Fruit fly (Drosophila melanogaster) whole organism, embryonic: ENCODE data around the gene CG14300.

Experiments
- CG10267 ChIP-seq: fragments of 200-800 bp; sonication (Bioruptor generic); optimal IDR thresholded peaks from 2 replicates; lab custom pipeline; 2018; ENCODE audit warnings: missing biosample characterization, mild to moderate bottlenecking, missing genetic modification characterization, moderate library complexity
- CG10543 ChIP-seq: fragments of 200-800 bp; sonication (Bioruptor generic); optimal IDR thresholded peaks from 3 replicates; lab custom pipeline; 2017; ENCODE audit warnings: missing biosample characterization, mild to moderate bottlenecking, missing genetic modification characterization, moderate library complexity
- CG11723 ChIP-seq: fragments of 200-800 bp; sonication (Bioruptor generic); optimal IDR thresholded peaks from 2 replicates; lab custom pipeline; 2017; ENCODE audit warnings: missing biosample characterization, mild to moderate bottlenecking, missing genetic modification characterization
- CG14710 ChIP-seq: fragments of 200-800 bp; sonication (Bioruptor generic); optimal IDR thresholded peaks from 3 replicates; lab custom pipeline; 2019; ENCODE audit warnings: missing biosample characterization, mild to moderate bottlenecking, missing genetic modification characterization, moderate library complexity
- CG14860 ChIP-seq: fragments of 200-800 bp; sonication (Bioruptor generic); IDR thresholded peaks from 3 replicates; pipeline ENCODE4 v1.3.6; 2022; ENCODE audit warnings: missing biosample characterization, missing genetic modification characterization; ENCODE audit not compliant: partially characterized antibody
- CG1647 ChIP-seq: fragments of 200-800 bp; sonication (Bioruptor generic); optimal IDR thresholded peaks from 3 replicates; lab custom pipeline; 2016; ENCODE audit warnings: missing biosample characterization, missing genetic modification characterization
- CG16813 ChIP-seq: fragments of 200-800 bp; sonication (Bioruptor generic); IDR thresholded peaks from 3 replicates; pipeline ENCODE4 v1.3.6; 2022; ENCODE audit warnings: missing biosample characterization, missing genetic modification characterization; ENCODE audit not compliant: partially characterized antibody
- CG17328 ChIP-seq: fragments of 200-800 bp; sonication (Bioruptor generic); IDR thresholded peaks from 2 replicates; pipeline ENCODE4 v1.3.6; 2022; ENCODE audit warnings: missing biosample characterization, missing genetic modification characterization
- CG17361 ChIP-seq: fragments of 200-800 bp; sonication (Bioruptor generic); IDR thresholded peaks from 3 replicates; pipeline ENCODE4 v1.3.6; 2022; ENCODE audit warnings: missing biosample characterization, missing genetic modification characterization
- CG18476 ChIP-seq: fragments of 200-800 bp; sonication (Bioruptor generic); optimal IDR thresholded peaks from 2 replicates; lab custom pipeline; 2016; ENCODE audit warnings: missing biosample characterization, mild to moderate bottlenecking, missing genetic modification characterization
- CG2678 ChIP-seq: fragments of 200-800 bp; sonication (Bioruptor generic); optimal IDR thresholded peaks from 3 replicates; lab custom pipeline; 2019; ENCODE audit warnings: missing biosample characterization, mild to moderate bottlenecking, missing genetic modification characterization, moderate library complexity
- CG30431 ChIP-seq: fragments of 200-800 bp; sonication (Bioruptor generic); optimal IDR thresholded peaks from 2 replicates; lab custom pipeline; 2017; ENCODE audit warnings: missing biosample characterization, missing genetic modification characterization
- CG31388 ChIP-seq: fragments of 200-800 bp; sonication (Bioruptor generic); optimal IDR thresholded peaks from 2 replicates; lab custom pipeline; 2016; ENCODE audit warnings: missing biosample characterization, missing genetic modification characterization
- CG3163 ChIP-seq: fragments of 200-800 bp; sonication (Bioruptor generic); optimal IDR thresholded peaks from 3 replicates; lab custom pipeline; 2016; ENCODE audit warnings: missing biosample characterization, missing genetic modification characterization
- CG6272 ChIP-seq: fragments of 200-800 bp; sonication (Bioruptor generic); IDR thresholded peaks from 2 replicates; pipeline ENCODE4 v1.3.6; 2022; ENCODE audit warnings: missing biosample characterization, missing genetic modification characterization
- CG6689 ChIP-seq: fragments of 200-800 bp; sonication (Bioruptor generic); IDR thresholded peaks from 2 replicates; pipeline ENCODE4 v1.3.6; 2022; ENCODE audit warnings: missing biosample characterization, missing genetic modification characterization
- CG9609 ChIP-seq: fragments of 200-800 bp; sonication (Bioruptor generic); optimal IDR thresholded peaks from 3 replicates; lab custom pipeline; 2016; ENCODE audit warnings: missing biosample characterization, missing genetic modification characterization
- CG9932 ChIP-seq: fragments of 200-800 bp; sonication (Bioruptor generic); IDR thresholded peaks from 2 replicates; pipeline ENCODE4 v1.3.6; 2022; ENCODE audit warnings: missing biosample characterization, missing genetic modification characterization
- CHES-1-like ChIP-seq: fragments of 200-800 bp; sonication (Bioruptor generic); optimal IDR thresholded peaks from 2 replicates; lab custom pipeline; 2016; ENCODE audit warnings: missing biosample characterization, missing genetic modification characterization
- D ChIP-seq, 2 experiments: fragments of 200-800 bp in 1 of 2; fragments of >200 bp in 1 of 2; sonication (Bioruptor generic) in 1 of 2; optimal IDR thresholded peaks; 2 replicates in 1 of 2; 3 replicates in 1 of 2; lab custom pipeline; 2017; ENCODE audit warnings: mild to moderate bottlenecking in 1 of 2, missing biosample characterization in 1 of 2, missing genetic modification characterization in 1 of 2, missing genetic modification reagents in 1 of 2
- Dbx ChIP-seq: fragments of 200-800 bp; sonication (Bioruptor generic); IDR thresholded peaks from 3 replicates; pipeline ENCODE4 v1.3.6; 2022; ENCODE audit warnings: missing biosample characterization, missing genetic modification characterization
- Dfd ChIP-seq, 2 experiments: fragments of >200 bp; optimal IDR thresholded peaks; 2 replicates each; lab custom pipeline; 2017; ENCODE audit warnings: missing biosample characterization in 2 of 2, missing genetic modification characterization in 2 of 2
- Dref ChIP-seq: fragments of 200-800 bp; sonication (Bioruptor generic); IDR thresholded peaks from 2 replicates; pipeline ENCODE4 v1.3.6; 2022; ENCODE audit warnings: missing biosample characterization, missing genetic modification characterization
- E2f2 ChIP-seq: fragments of 200-800 bp; sonication (Bioruptor generic); IDR thresholded peaks from 2 replicates; pipeline ENCODE4 v1.3.6; 2022; ENCODE audit warnings: missing biosample characterization, missing genetic modification characterization
- Hand ChIP-seq: fragments of 200-800 bp; sonication (Bioruptor generic); optimal IDR thresholded peaks from 2 replicates; lab custom pipeline; 2017; ENCODE audit warnings: mild to moderate bottlenecking, missing biosample characterization, missing genetic modification reagents, missing genetic modification characterization
- HmgD ChIP-seq: fragments of 200-800 bp; sonication (Bioruptor generic); optimal IDR thresholded peaks from 3 replicates; lab custom pipeline; 2016; ENCODE audit warnings: missing biosample characterization, missing genetic modification characterization
- Hmx ChIP-seq: fragments of 200-800 bp; sonication (Bioruptor generic); optimal IDR thresholded peaks from 2 replicates; lab custom pipeline; 2016; ENCODE audit warnings: missing biosample characterization, missing genetic modification characterization
- Jarid2 ChIP-seq: fragments of 200-800 bp; sonication (Bioruptor generic); optimal IDR thresholded peaks from 3 replicates; lab custom pipeline; 2017; ENCODE audit warnings: mild to moderate bottlenecking, missing biosample characterization, missing genetic modification reagents, missing genetic modification characterization
- Mad ChIP-seq: fragments of 200-800 bp; sonication (Bioruptor generic); optimal IDR thresholded peaks from 2 replicates; lab custom pipeline; 2016; ENCODE audit warnings: missing biosample characterization, missing genetic modification characterization
- Med ChIP-seq: fragments of 200-800 bp; sonication (Bioruptor generic); peaks from one replicate; lab custom pipeline; 2016; ENCODE audit warnings: missing biosample characterization, missing genetic modification characterization, mild to moderate bottlenecking, inconsistent platforms, moderate library complexity
- Neu2 ChIP-seq: fragments of 200-800 bp; sonication (Bioruptor generic); optimal IDR thresholded peaks from 3 replicates; lab custom pipeline; 2016; ENCODE audit warnings: missing biosample characterization, missing genetic modification characterization, borderline replicate concordance
- Rfx ChIP-seq: fragments of 200-800 bp; sonication (Bioruptor generic); IDR thresholded peaks from 2 replicates; pipeline ENCODE4 v1.3.6; 2022; ENCODE audit warnings: missing biosample characterization, missing genetic modification characterization
- Rx ChIP-seq: fragments of 200-800 bp; sonication (Bioruptor generic); IDR thresholded peaks from 2 replicates; pipeline ENCODE4 v1.3.6; 2022; ENCODE audit warnings: missing biosample characterization, missing genetic modification characterization
- Sox102F ChIP-seq: fragments of 200-800 bp; sonication (Bioruptor generic); optimal IDR thresholded peaks from 2 replicates; lab custom pipeline; 2018; ENCODE audit warnings: missing biosample characterization, mild to moderate bottlenecking, missing genetic modification characterization, moderate library complexity
- Ssrp ChIP-seq: fragments of 200-800 bp; sonication (Bioruptor generic); optimal IDR thresholded peaks from 2 replicates; lab custom pipeline; 2018; ENCODE audit warnings: missing biosample characterization, mild to moderate bottlenecking, missing genetic modification characterization, moderate library complexity
- bbx ChIP-seq: fragments of 200-800 bp; sonication (Bioruptor generic); IDR thresholded peaks from 2 replicates; pipeline ENCODE4 v1.3.6; 2022; ENCODE audit warnings: missing biosample characterization, missing genetic modification characterization; ENCODE audit not compliant: partially characterized antibody
- btn ChIP-seq: fragments of 200-800 bp; sonication (Bioruptor generic); optimal IDR thresholded peaks from 2 replicates; lab custom pipeline; 2016; ENCODE audit warnings: missing biosample characterization, missing genetic modification characterization
- cad ChIP-seq: fragments of >200 bp; optimal IDR thresholded peaks from 2 replicates; lab custom pipeline; 2017; ENCODE audit warnings: missing biosample characterization, missing genetic modification characterization
- grau ChIP-seq: fragments of 200-800 bp; optimal IDR thresholded peaks from 3 replicates; lab custom pipeline; 2019; ENCODE audit warnings: missing biosample characterization, mild to moderate bottlenecking, missing genetic modification characterization, moderate library complexity
- inv ChIP-seq: fragments of 200-800 bp; sonication (Bioruptor generic); IDR thresholded peaks from 2 replicates; pipeline ENCODE4 v1.3.6; 2022; ENCODE audit warnings: missing biosample characterization, missing genetic modification characterization; ENCODE audit not compliant: partially characterized antibody
- jing ChIP-seq: fragments of 200-800 bp; sonication (Bioruptor generic); optimal IDR thresholded peaks from 2 replicates; lab custom pipeline; 2018; ENCODE audit warnings: missing biosample characterization, mild to moderate bottlenecking, missing genetic modification characterization
- nerfin-2 ChIP-seq: fragments of 200-800 bp; sonication (Bioruptor generic); IDR thresholded peaks from 2 replicates; pipeline ENCODE4 v1.3.6; 2022; ENCODE audit warnings: missing biosample characterization, missing genetic modification characterization; ENCODE audit not compliant: partially characterized antibody
- onecut ChIP-seq: fragments of 200-800 bp; sonication (Bioruptor generic); IDR thresholded peaks from 2 replicates; pipeline ENCODE4 v1.3.6; 2022; ENCODE audit warnings: missing biosample characterization, missing genetic modification characterization
- pum ChIP-seq: fragments of 200-800 bp; sonication (Bioruptor generic); optimal IDR thresholded peaks from 2 replicates; lab custom pipeline; 2016; ENCODE audit warnings: missing biosample characterization, missing genetic modification characterization
- pzg ChIP-seq: fragments of 200-800 bp; sonication (Bioruptor generic); optimal IDR thresholded peaks from 3 replicates; lab custom pipeline; 2018; ENCODE audit warnings: missing biosample characterization, mild to moderate bottlenecking, missing genetic modification characterization, moderate library complexity
- sens-2 ChIP-seq: fragments of 200-800 bp; sonication (Bioruptor generic); IDR thresholded peaks from 2 replicates; pipeline ENCODE4 v1.3.6; 2022; ENCODE audit warnings: missing biosample characterization, missing genetic modification characterization
- sug ChIP-seq: fragments of 200-800 bp; optimal IDR thresholded peaks from 2 replicates; lab custom pipeline; 2019; ENCODE audit warnings: missing biosample characterization, mild to moderate bottlenecking, missing genetic modification characterization, moderate library complexity
- tll ChIP-seq, 2 experiments: fragments of 200-800 bp in 1 of 2; fragments of >200 bp in 1 of 2; sonication (Bioruptor generic) in 1 of 2; optimal IDR thresholded peaks; 2 replicates each; lab custom pipeline; 2017 to 2019; ENCODE audit warnings: missing biosample characterization in 2 of 2, missing genetic modification characterization in 2 of 2, mild to moderate bottlenecking in 1 of 2, moderate library complexity in 1 of 2
- z ChIP-seq: fragments of 200-800 bp; sonication (Bioruptor generic); IDR thresholded peaks from 3 replicates; pipeline ENCODE4 v1.3.6; 2022; ENCODE audit warnings: missing biosample characterization, missing genetic modification characterization

Gene CG14300

dm6 chr3R:18719767-18720341 is 26.3 kb upstream of the CG14300 start (continued):
- TF ChIP-seq sug (tag; lab: Kevin White, UChicago) = peak; percentile 87
- peak; percentile 94 for TF ChIP-seq CG10543 (GFP tag; lab: Kevin White, UChicago)
- no peak for TF ChIP-seq Dfd (GFP tag; optimal IDR thresholded peaks at IDR 0.05; lab: Kevin White, UChicago)
- TF ChIP-seq Hmx = peak; percentile 46
- peak; percentile 76 for TF ChIP-seq CG10267 (tag; lab: Kevin White, UChicago)
- no peak for TF ChIP-seq CG16813 (GFP tag; lab: Robert Waterston, UW)
- TF ChIP-seq CG14860 = no peak
- no peak for TF ChIP-seq inv (GFP tag; lab: Robert Waterston, UW)
- peak; percentile 10 for TF ChIP-seq pzg
- peak; percentile 76 for TF ChIP-seq CG1647 (GFP tag; lab: Kevin White, UChicago)
- peak; percentile 82 for TF ChIP-seq CHES-1-like (GFP tag; lab: Kevin White, UChicago)
- TF ChIP-seq CG14710 (tag; lab: Kevin White, UChicago) = peak; percentile 74
- peak; percentile 72 for TF ChIP-seq Mad (GFP tag; lab: Kevin White, UChicago)
- no peak for TF ChIP-seq z
- no peak for TF ChIP-seq CG31388 (GFP tag; lab: Kevin White, UChicago)
- no peak for TF ChIP-seq nerfin-2
- TF ChIP-seq Rfx = peak; percentile 89
- peak; percentile 71 for TF ChIP-seq CG9609 (GFP tag; lab: Kevin White, UChicago)
- TF ChIP-seq Ssrp = peak; percentile 77
- peak; percentile 84 for TF ChIP-seq Sox102F (GFP tag; lab: Kevin White, UChicago)
- TF ChIP-seq onecut (GFP tag; lab: Robert Waterston, UW) = peak; percentile 82
- peak; percentile 94 for TF ChIP-seq Hand (GFP tag; lab: Kevin White, UChicago)
- TF ChIP-seq Med = peak; percentile 97
- TF ChIP-seq CG6272 = peak; percentile 82
- TF ChIP-seq tll (GFP tag; optimal IDR thresholded peaks at IDR 0.05; lab: Kevin White, UChicago) = no peak
- peak; percentile 22 for TF ChIP-seq HmgD (GFP tag; lab: Kevin White, UChicago)
- TF ChIP-seq sens-2 (GFP tag; lab: Robert Waterston, UW) = peak; percentile 52; the same call in 1 of the 2 replicates
- TF ChIP-seq CG30431 (GFP tag; lab: Kevin White, UChicago) = peak; percentile 55
- TF ChIP-seq CG6689 (GFP tag; lab: Robert Waterston, UW) = peak; percentile 88
- no peak for TF ChIP-seq D (optimal IDR thresholded peaks at IDR 0.05; lab: Kevin White, UChicago)
- TF ChIP-seq D (GFP tag; optimal IDR thresholded peaks at IDR 0.05; lab: Kevin White, UChicago) = peak; percentile 81
- peak; percentile 72 for TF ChIP-seq Rx (GFP tag; lab: Robert Waterston, UW)
- TF ChIP-seq Jarid2 (GFP tag; lab: Kevin White, UChicago) = peak; percentile 64
- TF ChIP-seq bbx (GFP tag; lab: Robert Waterston, UW) = no peak
- peak; percentile 94 for TF ChIP-seq CG2678 (tag; lab: Kevin White, UChicago)
- TF ChIP-seq CG11723 (GFP tag; lab: Kevin White, UChicago) = peak; percentile 74
- TF ChIP-seq grau = peak; percentile 88
- TF ChIP-seq Dbx = peak; percentile 88
- TF ChIP-seq CG3163 (GFP tag; lab: Kevin White, UChicago) = peak; percentile 63
- peak; percentile 91 for TF ChIP-seq CG17361
- TF ChIP-seq E2f2 = peak; percentile 63
- no peak for TF ChIP-seq cad (GFP tag; lab: Kevin White, UChicago)
- TF ChIP-seq pum (GFP tag; lab: Kevin White, UChicago) = peak; percentile 73
- TF ChIP-seq CG9932 = peak; percentile 73
- no peak for TF ChIP-seq Neu2 (GFP tag; lab: Kevin White, UChicago)
- TF ChIP-seq jing (GFP tag; lab: Kevin White, UChicago) = peak; percentile 58
- TF ChIP-seq Dref (GFP tag; lab: Robert Waterston, UW) = no peak
- TF ChIP-seq CG17328 (GFP tag; lab: Robert Waterston, UW) = peak; percentile 81
- TF ChIP-seq btn = peak; percentile 60
- peak; percentile 84 for TF ChIP-seq CG18476 (GFP tag; lab: Kevin White, UChicago)
